Fruit fly (Drosophila melanogaster) S2 (cell line): Measurements from ENCODE around the gene eEF1alpha2.

Experiments used
- CG8478 ChIP-seq: fragments of >200 bp; optimal IDR thresholded peaks from 2 replicates; lab custom pipeline; 2018
- CTCF ChIP-seq, 2 experiments: fragments of >200 bp; optimal IDR thresholded peaks; 2 replicates each; lab custom pipeline; 2018

DNA sequence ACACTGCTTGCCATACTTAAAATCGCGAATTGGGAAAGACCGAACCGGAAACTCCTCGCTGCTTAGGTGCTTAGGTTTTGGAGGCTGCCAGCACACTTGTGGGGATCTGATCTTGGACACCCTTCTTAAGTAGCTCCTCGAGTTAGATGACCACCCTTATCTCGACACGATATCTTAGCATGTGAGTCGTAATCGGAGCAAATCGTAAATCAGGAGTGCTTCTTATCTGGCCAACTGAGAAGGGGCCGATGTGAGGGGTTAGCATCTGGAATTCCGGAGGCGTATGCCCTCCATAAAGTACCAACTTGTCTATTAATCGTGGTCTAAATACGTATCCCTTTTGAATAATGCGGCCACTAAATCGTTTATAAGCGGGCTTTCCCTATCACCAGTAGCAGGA, 16.3 kb downstream of the eEF1alpha2 start, which contains the start of gene salt:
- TF ChIP-seq CTCF (optimal IDR thresholded peaks at IDR 0.05; lab: Kevin White, UChicago) (no peak), CG8478 (lab: Kevin White, UChicago) (no peak)
